Worm (Caenorhabditis elegans): ENCODE measurements around the gene fipr-9.

ce11 chrV:10255005-10255472 is 33.6 kb downstream of the fipr-9 start, which contains the start of gene rop-1:
- TF ChIP-seq ama-1 (optimal IDR thresholded peaks at IDR 0.05) (no peak), ceh-34 (tag; optimal IDR thresholded peaks at IDR 0.05) (no peak), fkh-10 (GFP tag; optimal IDR thresholded peaks at IDR 0.05) (no peak), rnt-1 (tag; optimal IDR thresholded peaks at IDR 0.05) (no peak), hlh-30 (tag; optimal IDR thresholded peaks at IDR 0.05; ENCODE audit: insufficient read depth) (no peak), ceh-9 (tag; optimal IDR thresholded peaks at IDR 0.05) (no peak), unc-86 (tag; optimal IDR thresholded peaks at IDR 0.05) (no peak), pag-3 (tag; optimal IDR thresholded peaks at IDR 0.05; ENCODE audit: borderline replicate concordance) (no peak), ahr-1 (tag; optimal IDR thresholded peaks at IDR 0.05) (no peak), fax-1 (tag; optimal IDR thresholded peaks at IDR 0.05) (no peak)

All from whole organism, late embryonic.